Worm (Caenorhabditis elegans) whole organism, mixed stage, embryonic: ENCODE results near the gene sdz-24.

Experiments
- ceh-43 ChIP-seq: fragments of 200-800 bp; sonication (Bioruptor generic); optimal IDR thresholded peaks from 2 replicates; lab custom pipeline; 2018; ENCODE audit warnings: mild to moderate bottlenecking, missing genetic modification characterization, moderate library complexity, missing compliant biosample characterization
- lin-13 ChIP-seq: fragments of 150-350 bp; optimal IDR thresholded peaks from 2 replicates; lab custom pipeline; 2014; ENCODE audit warnings: missing biosample characterization, missing genetic modification characterization
- lsy-2 ChIP-seq: fragments of 150-350 bp; optimal IDR thresholded peaks from 2 replicates; lab custom pipeline; 2014; ENCODE audit warnings: missing biosample characterization, missing genetic modification characterization
- mep-1 ChIP-seq: fragments of 150-350 bp; optimal IDR thresholded peaks from 2 replicates; lab custom pipeline; 2017; ENCODE audit warnings: missing biosample characterization, missing genetic modification reagents, missing genetic modification characterization, inconsistent platforms
- nhr-76 ChIP-seq: sonication (generic microtip); optimal IDR thresholded peaks from 2 replicates; lab custom pipeline; 2017; ENCODE audit warnings: missing biosample characterization, missing genetic modification characterization
- snpc-4 ChIP-seq: fragments of 150-350 bp; optimal IDR thresholded peaks from 2 replicates; lab custom pipeline; 2014; ENCODE audit warnings: missing biosample characterization, missing genetic modification characterization
- unc-39 ChIP-seq: fragments of 150-350 bp; optimal IDR thresholded peaks from 2 replicates; lab custom pipeline; 2014; ENCODE audit warnings: missing biosample characterization, missing genetic modification characterization
- unc-62 ChIP-seq: fragments of 150-350 bp; optimal IDR thresholded peaks from 2 replicates; lab custom pipeline; 2014; ENCODE audit warnings: missing biosample characterization, missing genetic modification reagents, missing genetic modification characterization
- ztf-11 ChIP-seq: fragments of 150-350 bp; optimal IDR thresholded peaks from 2 replicates; lab custom pipeline; 2014; ENCODE audit warnings: missing biosample characterization, missing genetic modification characterization

DNA sequence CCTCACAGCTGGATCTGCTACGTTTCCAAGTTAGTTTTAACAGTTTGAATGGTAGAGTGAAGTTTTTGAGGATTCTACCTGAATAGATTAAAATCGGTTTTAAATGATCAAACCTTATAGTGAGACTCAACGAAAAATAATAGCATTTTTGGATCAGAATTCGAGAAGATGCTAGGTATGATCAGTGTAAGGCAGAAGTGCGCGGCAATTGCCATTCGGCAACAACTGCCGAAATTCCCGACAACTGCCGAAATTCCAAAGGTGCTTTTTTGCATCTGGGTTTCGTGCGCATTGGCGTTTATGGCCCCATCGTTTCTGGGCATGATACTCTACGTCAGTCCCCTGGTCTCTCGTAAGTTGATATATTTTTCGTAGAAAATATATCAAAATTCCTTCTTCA lies 25.0 kb downstream of the sdz-24 start, which contains the start of gene T02H6.6:
- TF ChIP-seq ceh-43 (GFP tag; lab: Kevin White, UChicago) (no peak), snpc-4 (tag; lab: Kevin White, UChicago) (no peak), mep-1 (tag; lab: Kevin White, UChicago) (no peak), lsy-2 (tag; lab: Kevin White, UChicago) (no peak), nhr-76 (tag; lab: Kevin White, UChicago) (no peak), lin-13 (tag; lab: Kevin White, UChicago) (no peak), unc-39 (no peak), ztf-11 (tag; lab: Kevin White, UChicago) (no peak), unc-62 (GFP tag; lab: Kevin White, UChicago) (no peak)
